Fruit fly (Drosophila melanogaster) Kc167 (cell line): ENCODE measurements around the gene CG11178.

Source experiments
- Myc ChIP-seq: fragments of >200 bp; optimal IDR thresholded peaks from 2 replicates; lab custom pipeline; 2017; ENCODE audit warnings: missing external identifiers
- Sin3A ChIP-seq: fragments of >200 bp; optimal IDR thresholded peaks from 2 replicates; lab custom pipeline; 2018; ENCODE audit warnings: missing external identifiers
- h ChIP-seq: fragments of >200 bp; optimal IDR thresholded peaks from 3 replicates; lab custom pipeline; 2018; ENCODE audit warnings: missing external identifiers
- insv ChIP-seq: fragments of >200 bp; optimal IDR thresholded peaks from 3 replicates; lab custom pipeline; 2018; ENCODE audit warnings: missing external identifiers
- psq ChIP-seq: fragments of >200 bp; optimal IDR thresholded peaks from 2 replicates; lab custom pipeline; 2017; ENCODE audit warnings: missing external identifiers
- ttk ChIP-seq: sonication (Bioruptor generic); optimal IDR thresholded peaks from 2 replicates; lab custom pipeline; 2017; ENCODE audit warnings: missing external identifiers

CG11178 gene

dm6 chrX:13605381-13605780 is at the start of gene CG11178:
TSS of gene CG11178 (plus strand) at chrX:13605681.
- TF ChIP-seq psq (lab: Kevin White, UChicago) (no peak), Sin3A (lab: Kevin White, UChicago) (no peak), Myc (lab: Kevin White, UChicago) (no peak), h (lab: Kevin White, UChicago) (no peak), insv (no peak), ttk (lab: Kevin White, UChicago) (no peak)

- TF ChIP-seq Sin3A (lab: Kevin White, UChicago) (no peak), psq (lab: Kevin White, UChicago) (no peak), Myc (lab: Kevin White, UChicago) (no peak), h (lab: Kevin White, UChicago) (no peak), insv (no peak), ttk (lab: Kevin White, UChicago) (no peak)
Measured at dm6 chrX:13555700-13556099, 49.8 kb upstream of the CG11178 start, which contains the start of gene CG11816. TSS of gene CG11816 (minus strand) at chrX:13555800.

- TF ChIP-seq insv (no peak), psq (lab: Kevin White, UChicago) (no peak), Sin3A (lab: Kevin White, UChicago) (no peak), Myc (lab: Kevin White, UChicago) (no peak), ttk (lab: Kevin White, UChicago) (no peak), h (lab: Kevin White, UChicago) (no peak)
Measured at dm6 chrX:13556172-13556571, 49.3 kb upstream of the CG11178 start, which contains the start of gene CG32631. TSS of gene CG32631 (plus strand) at chrX:13556472.

dm6 chrX:13561371-13561770 is 44.1 kb upstream of the CG11178 start, which contains the start of gene CG32633:
TSS of gene CG32633 (plus strand) at chrX:13561671.
- TF ChIP-seq h (lab: Kevin White, UChicago) (no peak), Sin3A (lab: Kevin White, UChicago) (no peak), psq (lab: Kevin White, UChicago) (no peak), insv (no peak), ttk (lab: Kevin White, UChicago) (no peak)

dm6 chrX:13563042-13563441 is 42.4 kb upstream of the CG11178 start:
- no peak for TF ChIP-seq h (lab: Kevin White, UChicago)
- no peak for TF ChIP-seq ttk (lab: Kevin White, UChicago)
- TF ChIP-seq psq (lab: Kevin White, UChicago) = no peak
- TF ChIP-seq insv = no peak
- TF ChIP-seq Sin3A (lab: Kevin White, UChicago) = no peak
- no peak for TF ChIP-seq Myc (lab: Kevin White, UChicago)

- TF ChIP-seq ttk (lab: Kevin White, UChicago) (no peak), psq (lab: Kevin White, UChicago) (no peak), Sin3A (lab: Kevin White, UChicago) (no peak), Myc (lab: Kevin White, UChicago) (no peak), h (lab: Kevin White, UChicago) (no peak)
Measured at dm6 chrX:13563483-13564443, 41.7 kb upstream of the CG11178 start, which contains the start of the genes CG46311 and Tpst. TSS of gene CG46311 (plus strand) at chrX:13563823. TSS of gene Tpst (plus strand) at chrX:13563823.

- TF ChIP-seq Myc (lab: Kevin White, UChicago) (no peak), Sin3A (lab: Kevin White, UChicago) (no peak), h (lab: Kevin White, UChicago) (no peak), insv (no peak), psq (lab: Kevin White, UChicago) (no peak), ttk (lab: Kevin White, UChicago) (no peak)
Measured at dm6 chrX:13565490-13566156, 39.9 kb upstream of the CG11178 start.

- no peak for TF ChIP-seq Myc (lab: Kevin White, UChicago)
- TF ChIP-seq Sin3A (lab: Kevin White, UChicago) = no peak
- no peak for TF ChIP-seq insv
- no peak for TF ChIP-seq psq (lab: Kevin White, UChicago)
- no peak for TF ChIP-seq h (lab: Kevin White, UChicago)
- TF ChIP-seq ttk (lab: Kevin White, UChicago) = no peak
Measured at dm6 chrX:13568127-13568526, 37.4 kb upstream of the CG11178 start.

- no peak for TF ChIP-seq h (lab: Kevin White, UChicago)
- no peak for TF ChIP-seq Sin3A (lab: Kevin White, UChicago)
- no peak for TF ChIP-seq Myc (lab: Kevin White, UChicago)
- TF ChIP-seq insv = no peak
- no peak for TF ChIP-seq ttk (lab: Kevin White, UChicago)
- TF ChIP-seq psq (lab: Kevin White, UChicago) = no peak
Measured at dm6 chrX:13568841-13569240, 36.6 kb upstream of the CG11178 start.

- TF ChIP-seq Myc (lab: Kevin White, UChicago) (no peak), psq (lab: Kevin White, UChicago) (no peak), h (lab: Kevin White, UChicago) (no peak), ttk (lab: Kevin White, UChicago) (no peak), Sin3A (lab: Kevin White, UChicago) (no peak), insv (no peak)
Measured at dm6 chrX:13570255-13570654, 35.2 kb upstream of the CG11178 start.

- TF ChIP-seq insv = no peak
- TF ChIP-seq Sin3A (lab: Kevin White, UChicago) = no peak
- TF ChIP-seq Myc (lab: Kevin White, UChicago) = no peak
- no peak for TF ChIP-seq ttk (lab: Kevin White, UChicago)
Measured at dm6 chrX:13572382-13572781, 33.1 kb upstream of the CG11178 start.
